Worm (Caenorhabditis elegans) whole organism, L4 larva: ENCODE results near the gene cpr-6.

Experiments used
- F10B5.3 ChIP-seq: sonication (generic microtip); optimal IDR thresholded peaks from 2 replicates; lab custom pipeline; 2016; ENCODE audit warnings: mild to moderate bottlenecking, missing genetic modification characterization, missing compliant biosample characterization
- F44E2.7 ChIP-seq: fragments of 200-800 bp; sonication (Bioruptor generic); IDR thresholded peaks from 2 replicates; pipeline ENCODE4 v2.1.2; 2022; ENCODE audit warnings: missing genetic modification characterization, missing compliant biosample characterization
- Y105C5A.15 ChIP-seq: fragments of 200-800 bp; sonication (Bioruptor generic); IDR thresholded peaks from 2 replicates; pipeline ENCODE4 v1.3.6; 2022; ENCODE audit warnings: missing genetic modification characterization, missing compliant biosample characterization
- Y5F2A.4 ChIP-seq: fragments of 200-800 bp; sonication (Bioruptor generic); optimal IDR thresholded peaks from 2 replicates; lab custom pipeline; 2018; ENCODE audit warnings: mild to moderate bottlenecking, missing genetic modification characterization, missing compliant biosample characterization
- ama-1 ChIP-seq: fragments of 150-350 bp; optimal IDR thresholded peaks from 2 replicates; lab custom pipeline; 2014; ENCODE audit warnings: inconsistent platforms, mixed read lengths
- ceh-28 ChIP-seq: fragments of 150-350 bp; optimal IDR thresholded peaks from 2 replicates; lab custom pipeline; 2014; ENCODE audit warnings: missing biosample characterization, missing genetic modification reagents, missing genetic modification characterization
- ceh-62 ChIP-seq: sonication (generic microtip); optimal IDR thresholded peaks from 2 replicates; lab custom pipeline; 2017; ENCODE audit warnings: missing biosample characterization, missing genetic modification characterization
- ctbp-1 ChIP-seq: fragments of 200-800 bp; sonication (Bioruptor generic); IDR thresholded peaks from 2 replicates; pipeline ENCODE4 v1.3.6; 2022; ENCODE audit warnings: missing genetic modification reagents, missing genetic modification characterization, missing compliant biosample characterization
- daf-16 ChIP-seq, 3 experiments: sonication (generic microtip); optimal IDR thresholded peaks; 2 replicates each; lab custom pipeline; 2016 to 2017; ENCODE audit warnings: missing genetic modification characterization in 3 of 3, missing genetic modification reagents in 3 of 3, mild to moderate bottlenecking in 2 of 3, missing compliant biosample characterization in 2 of 3, missing biosample characterization in 1 of 3, moderate library complexity in 1 of 3
- daf-19 ChIP-seq: fragments of 200-800 bp; sonication (Bioruptor generic); conservative IDR thresholded peaks from 2 replicates; pipeline ENCODE4 v1.3.6; 2022; ENCODE audit warnings: missing genetic modification characterization, missing compliant biosample characterization
- dmd-6 ChIP-seq: fragments of 200-800 bp; sonication (Bioruptor generic); IDR thresholded peaks from 2 replicates; pipeline ENCODE4 v1.3.6; 2022; ENCODE audit warnings: missing genetic modification reagents, missing genetic modification characterization, missing compliant biosample characterization
- dpl-1 ChIP-seq: fragments of 150-350 bp; optimal IDR thresholded peaks from 2 replicates; lab custom pipeline; 2014; ENCODE audit warnings: missing biosample characterization, missing genetic modification reagents, missing genetic modification characterization
- dve-1 ChIP-seq: sonication (generic microtip); optimal IDR thresholded peaks from 2 replicates; lab custom pipeline; 2017; ENCODE audit warnings: antibody characterized with exemption, mild to moderate bottlenecking, missing genetic modification characterization, missing compliant biosample characterization; ENCODE audit not compliant: insufficient read depth
- egl-43 ChIP-seq: fragments of 200-800 bp; sonication (Bioruptor generic); IDR thresholded peaks from 2 replicates; pipeline ENCODE4 v1.3.6; 2022; ENCODE audit warnings: missing genetic modification reagents, missing genetic modification characterization, missing compliant biosample characterization
- hlh-11 ChIP-seq: fragments of 200-800 bp; sonication (Bioruptor generic); optimal IDR thresholded peaks from 2 replicates; lab custom pipeline; 2018; ENCODE audit warnings: mild to moderate bottlenecking, missing genetic modification characterization, missing compliant biosample characterization
- hlh-30 ChIP-seq: sonication (generic microtip); optimal IDR thresholded peaks from 2 replicates; lab custom pipeline; 2017; ENCODE audit warnings: antibody characterized with exemption, mild to moderate bottlenecking, missing genetic modification characterization, missing compliant biosample characterization; ENCODE audit not compliant: insufficient read depth
- jun-1 ChIP-seq: fragments of 150-350 bp; optimal IDR thresholded peaks from 2 replicates; lab custom pipeline; 2014; ENCODE audit warnings: missing biosample characterization, missing genetic modification reagents, missing genetic modification characterization
- lin-1 ChIP-seq: fragments of 200-800 bp; sonication (Bioruptor generic); IDR thresholded peaks from 2 replicates; pipeline ENCODE4 v1.3.6; 2022; ENCODE audit warnings: missing genetic modification reagents, missing genetic modification characterization, missing compliant biosample characterization
- lin-39 ChIP-seq: fragments of 150-350 bp; optimal IDR thresholded peaks from 2 replicates; lab custom pipeline; 2014; ENCODE audit warnings: missing biosample characterization, missing genetic modification reagents, missing genetic modification characterization
- madf-5 ChIP-seq, 2 experiments: fragments of 200-800 bp; sonication (Bioruptor generic); IDR thresholded peaks; 2 replicates each; pipeline ENCODE4 v1.3.6; 2022; ENCODE audit warnings: missing compliant biosample characterization in 2 of 2, missing genetic modification characterization in 2 of 2
- madf-9 ChIP-seq: fragments of 200-800 bp; sonication (Bioruptor generic); conservative IDR thresholded peaks from 2 replicates; pipeline ENCODE4 v1.3.6; 2022; ENCODE audit warnings: missing genetic modification reagents, missing genetic modification characterization, missing compliant biosample characterization
- mdl-1 ChIP-seq, 2 experiments: fragments of 150-350 bp in 1 of 2; sonication (generic microtip) in 1 of 2; optimal IDR thresholded peaks; 2 replicates each; lab custom pipeline; 2014 to 2017; ENCODE audit warnings: missing biosample characterization in 2 of 2, missing genetic modification characterization in 2 of 2
- mdt-29 ChIP-seq: fragments of 200-800 bp; sonication (Bioruptor generic); IDR thresholded peaks from 2 replicates; pipeline ENCODE4 v1.3.6; 2022; ENCODE audit warnings: missing genetic modification reagents, missing genetic modification characterization, missing compliant biosample characterization
- mxl-3 ChIP-seq: fragments of 200-800 bp; sonication (Bioruptor generic); optimal IDR thresholded peaks from 2 replicates; lab custom pipeline; 2018; ENCODE audit warnings: mild to moderate bottlenecking, missing genetic modification characterization, missing compliant biosample characterization
- nhr-10 ChIP-seq: fragments of 150-350 bp; optimal IDR thresholded peaks from 2 replicates; lab custom pipeline; 2014; ENCODE audit warnings: missing biosample characterization, missing genetic modification characterization
- nhr-102 ChIP-seq: sonication (generic microtip); optimal IDR thresholded peaks from 2 replicates; lab custom pipeline; 2016; ENCODE audit warnings: mild to moderate bottlenecking, missing genetic modification characterization, moderate library complexity, missing compliant biosample characterization
- nhr-28 ChIP-seq: fragments of 150-350 bp; optimal IDR thresholded peaks from 2 replicates; lab custom pipeline; 2014; ENCODE audit warnings: missing biosample characterization, missing genetic modification characterization
- nhr-42 ChIP-seq: fragments of 200-800 bp; sonication (Bioruptor generic); IDR thresholded peaks from 2 replicates; pipeline ENCODE4 v1.3.6; 2022; ENCODE audit warnings: missing genetic modification characterization, missing compliant biosample characterization
- nhr-48 ChIP-seq: sonication (generic microtip); optimal IDR thresholded peaks from 2 replicates; lab custom pipeline; 2016; ENCODE audit warnings: mild to moderate bottlenecking, missing genetic modification characterization, missing compliant biosample characterization
- nhr-77 ChIP-seq: fragments of 150-350 bp; optimal IDR thresholded peaks from 2 replicates; lab custom pipeline; 2014; ENCODE audit warnings: missing biosample characterization, missing genetic modification characterization
- php-3 ChIP-seq: fragments of 200-800 bp; sonication (Bioruptor generic); IDR thresholded peaks from 2 replicates; pipeline ENCODE4 v1.3.6; 2022; ENCODE audit warnings: missing genetic modification reagents, missing genetic modification characterization, missing compliant biosample characterization
- pqm-1 ChIP-seq: sonication (generic microtip); optimal IDR thresholded peaks from 2 replicates; lab custom pipeline; 2017; ENCODE audit warnings: missing biosample characterization, missing genetic modification characterization
- spr-1 ChIP-seq: sonication (generic microtip); optimal IDR thresholded peaks from 2 replicates; lab custom pipeline; 2016; ENCODE audit warnings: mild to moderate bottlenecking, missing genetic modification characterization, missing compliant biosample characterization
- tra-1 ChIP-seq: fragments of 200-800 bp; sonication (Bioruptor generic); IDR thresholded peaks from 2 replicates; pipeline ENCODE4 v1.3.6; 2022; ENCODE audit warnings: missing genetic modification reagents, missing genetic modification characterization, missing compliant biosample characterization
- unc-62 ChIP-seq, 3 experiments: fragments of 150-350 bp in 1 of 3; sonication (generic microtip); optimal IDR thresholded peaks in 2 of 3; peaks in 1 of 3; 1 replicate in 1 of 3; 2 replicates in 2 of 3; lab custom pipeline; 2014 to 2017; ENCODE audit warnings: missing biosample characterization in 3 of 3, missing genetic modification characterization in 3 of 3, missing genetic modification reagents in 3 of 3, missing genotype in 1 of 3
- zfp-3 ChIP-seq: fragments of 200-800 bp; sonication (Bioruptor generic); conservative IDR thresholded peaks from 2 replicates; pipeline ENCODE4 v1.3.6; 2022; ENCODE audit warnings: missing genetic modification reagents, missing genetic modification characterization, missing compliant biosample characterization
- ztf-7 ChIP-seq: fragments of 150-350 bp; optimal IDR thresholded peaks from 2 replicates; lab custom pipeline; 2014; ENCODE audit warnings: missing biosample characterization, missing genetic modification characterization

cpr-6 gene

DNA sequence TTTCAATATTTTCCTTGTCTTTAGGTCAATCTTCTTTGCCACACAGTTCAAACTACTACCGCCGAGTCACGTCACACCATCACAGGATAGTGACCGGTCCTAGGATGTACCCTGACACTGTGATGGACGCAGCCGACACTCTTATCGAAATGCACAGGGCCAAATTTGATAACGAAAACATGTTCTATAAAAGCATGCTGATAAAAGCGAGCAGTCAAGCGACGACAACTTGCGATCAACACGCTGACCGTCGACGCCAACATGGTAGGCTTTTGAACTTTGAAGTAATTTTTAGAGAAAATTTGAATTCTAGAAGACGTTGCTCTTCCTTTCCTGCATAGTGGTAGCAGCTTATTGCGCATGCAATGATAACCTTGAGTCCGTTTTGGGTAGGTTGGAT, at the start of gene cpr-6:
Gene cpr-6 (plus strand): TSS at position 217 of the 400 bp plus-strand sequence.
- TF ChIP-seq F44E2.7 (no peak), hlh-30 (tag; lab: Kevin White, UChicago) (peak; percentile 54), mdt-29 (GFP tag; lab: Robert Waterston, UW) (peak; percentile 55; the same call in 1 of the 2 replicates), lin-39 (tag; lab: Kevin White, UChicago) (no peak), daf-16 (GFP tag; optimal IDR thresholded peaks at IDR 0.05; lab: Kevin White, UChicago) (peak in 1 of 2 experiments; percentile 14), daf-16 (tag; optimal IDR thresholded peaks at IDR 0.05; lab: Kevin White, UChicago) (peak; percentile 93), zfp-3 (GFP tag; lab: Robert Waterston, UW) (no peak), nhr-42 (GFP tag; lab: Robert Waterston, UW) (0 out of 2 replicates have a peak, but pooled peaks have one; percentile 23), ceh-62 (tag; lab: Kevin White, UChicago) (no peak), Y5F2A.4 (GFP tag; lab: Kevin White, UChicago) (no peak), spr-1 (no peak), php-3 (GFP tag; lab: Robert Waterston, UW) (no peak), dmd-6 (peak; percentile 78), F10B5.3 (no peak), hlh-11 (tag; lab: Kevin White, UChicago) (peak; percentile 79), nhr-10 (no peak), dpl-1 (GFP tag; lab: Kevin White, UChicago) (no peak), Y105C5A.15 (GFP tag; lab: Robert Waterston, UW) (no peak), nhr-28 (tag; lab: Kevin White, UChicago) (peak; percentile 66), nhr-102 (tag; lab: Kevin White, UChicago) (peak; percentile 53), ztf-7 (tag; lab: Kevin White, UChicago) (no peak), dve-1 (tag; lab: Kevin White, UChicago) (peak; percentile 65), madf-9 (GFP tag; lab: Robert Waterston, UW) (no peak), ama-1 (peak; percentile 42), nhr-48 (peak; percentile 30), pqm-1 (tag; lab: Kevin White, UChicago) (peak; percentile 67), mxl-3 (GFP tag; lab: Kevin White, UChicago) (peak; percentile 25), ceh-28 (no peak), ctbp-1 (GFP tag; lab: Robert Waterston, UW) (no peak), madf-5 (GFP tag; IDR thresholded peaks at IDR 0.05; lab: Robert Waterston, UW) (no peak), lin-1 (GFP tag; lab: Robert Waterston, UW) (0 out of 2 replicates have a peak, but pooled peaks have one; percentile 11), nhr-77 (peak; percentile 51), mdl-1 (tag; optimal IDR thresholded peaks at IDR 0.05; lab: Kevin White, UChicago) (peak in 1 of 2 experiments; percentile 23), tra-1 (GFP tag; lab: Robert Waterston, UW) (peak; percentile 52; the same call in 1 of the 2 replicates), daf-19 (GFP tag; lab: Robert Waterston, UW) (no peak), jun-1 (tag; lab: Kevin White, UChicago) (no peak)

DNA sequence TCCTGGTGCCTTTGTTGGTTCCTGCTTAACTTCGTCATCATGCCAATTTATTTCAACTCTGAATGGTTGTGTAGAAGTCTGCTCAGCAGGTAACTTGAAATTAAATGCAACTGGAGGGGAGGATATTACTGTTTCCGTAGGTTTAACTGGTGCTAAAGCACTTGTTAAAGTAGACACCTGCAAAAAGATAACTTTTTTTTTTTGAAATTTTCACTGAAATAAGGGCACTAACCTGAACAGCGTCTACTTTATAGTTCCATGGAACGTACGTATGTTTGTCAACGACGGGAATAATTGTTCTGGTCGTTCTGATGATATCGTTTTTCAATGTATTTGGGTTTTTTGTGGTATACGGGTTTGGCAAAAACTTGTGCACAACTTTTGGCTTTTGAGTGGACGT, 46.5 kb upstream of the cpr-6 start:
- TF ChIP-seq unc-62 (GFP tag; optimal IDR thresholded peaks at IDR 0.05 in 1 of 2; lab: Kevin White, UChicago), result peak in 1 of 2 experiments; percentile 98
- no peak for TF ChIP-seq unc-62 (tag; optimal IDR thresholded peaks at IDR 0.05; lab: Kevin White, UChicago)
- TF ChIP-seq ctbp-1 (GFP tag; lab: Robert Waterston, UW), result no peak

DNA sequence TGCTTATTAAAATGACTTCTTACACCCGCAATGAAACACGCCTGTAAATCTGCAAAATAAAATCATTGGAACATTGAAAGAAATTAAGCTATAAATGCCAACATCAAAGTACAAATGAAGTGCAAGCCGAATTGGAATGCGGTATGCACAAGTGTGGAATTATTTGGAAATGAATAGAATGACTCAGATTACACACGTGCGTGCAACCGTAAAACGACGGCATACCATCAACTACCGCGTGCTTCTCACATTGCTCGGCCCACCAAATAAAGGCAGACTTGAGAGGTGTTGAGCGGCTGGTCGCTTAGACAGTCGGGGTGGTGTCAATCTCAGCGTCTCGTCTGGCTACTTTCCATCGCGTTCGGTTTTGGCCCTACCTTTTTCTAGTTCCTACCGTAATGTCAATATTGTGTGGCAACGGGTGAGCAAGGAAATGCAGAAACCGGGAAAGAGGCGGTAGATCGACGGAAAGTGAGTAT, 44.6 kb upstream of the cpr-6 start, which contains the start of gene aaim-1:
Gene aaim-1 (minus strand): TSS at position 51 of the 479 bp plus-strand sequence.
- TF ChIP-seq unc-62 (GFP tag; optimal IDR thresholded peaks at IDR 0.05 in 1 of 2; lab: Kevin White, UChicago) (peak in 1 of 2 experiments; percentile 53), unc-62 (tag; optimal IDR thresholded peaks at IDR 0.05; lab: Kevin White, UChicago) (no peak), lin-39 (tag; lab: Kevin White, UChicago) (no peak), dmd-6 (peak; percentile 57), egl-43 (0 out of 2 replicates have a peak, but pooled peaks have one; percentile 12), ztf-7 (tag; lab: Kevin White, UChicago) (no peak)
